Worm (Caenorhabditis elegans) whole organism, dauer: ENCODE data around the gene C06B3.7.

ENCODE experiments used
- unc-62 ChIP-seq: sonication (generic microtip); optimal IDR thresholded peaks from 2 replicates; lab custom pipeline; 2017; ENCODE audit warnings: missing biosample characterization, missing genetic modification reagents, missing genetic modification characterization

C06B3.7 gene

ce11 chrV:13892457-13893375 lies 16.8 kb upstream of the C06B3.7 start, which contains the start of gene sptl-3:
TSS of gene sptl-3 (plus strand) at chrV:13893325.
- TF ChIP-seq unc-62 (GFP tag; lab: Kevin White, UChicago), result no peak

DNA sequence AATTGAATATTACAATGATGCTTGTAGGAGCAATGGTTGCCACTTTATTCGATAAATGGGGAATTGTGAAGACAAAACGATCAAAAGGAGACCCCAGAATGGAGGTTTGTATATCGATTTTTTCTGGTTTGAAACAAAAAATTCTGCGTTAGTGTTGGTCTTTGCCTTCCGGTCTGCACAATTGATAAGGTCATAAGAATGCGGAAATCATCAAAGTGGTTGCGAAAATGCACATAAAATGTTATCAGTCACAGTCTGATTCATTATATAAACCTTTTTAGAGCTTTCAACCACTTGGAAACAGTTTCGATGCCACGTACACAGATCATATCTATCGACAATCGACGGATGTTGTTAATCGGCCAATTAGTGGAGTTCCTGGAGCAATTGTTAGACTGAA lies 15.9 kb upstream of the C06B3.7 start:
- TF ChIP-seq unc-62 (GFP tag; lab: Kevin White, UChicago), result no peak

- no peak for TF ChIP-seq unc-62 (GFP tag; lab: Kevin White, UChicago)
These were observed 11.1 kb upstream of the C06B3.7 start, which contains the start of gene cyp-35C1 for ce11 chrV:13898356-13898755. TSS of gene cyp-35C1 (minus strand) at chrV:13898487.

- no peak for TF ChIP-seq unc-62 (GFP tag; lab: Kevin White, UChicago)
These were observed 10.3 kb upstream of the C06B3.7 start, which contains the start of gene oac-3 for ce11 chrV:13899213-13899612. TSS of gene oac-3 (plus strand) at chrV:13899513.

DNA sequence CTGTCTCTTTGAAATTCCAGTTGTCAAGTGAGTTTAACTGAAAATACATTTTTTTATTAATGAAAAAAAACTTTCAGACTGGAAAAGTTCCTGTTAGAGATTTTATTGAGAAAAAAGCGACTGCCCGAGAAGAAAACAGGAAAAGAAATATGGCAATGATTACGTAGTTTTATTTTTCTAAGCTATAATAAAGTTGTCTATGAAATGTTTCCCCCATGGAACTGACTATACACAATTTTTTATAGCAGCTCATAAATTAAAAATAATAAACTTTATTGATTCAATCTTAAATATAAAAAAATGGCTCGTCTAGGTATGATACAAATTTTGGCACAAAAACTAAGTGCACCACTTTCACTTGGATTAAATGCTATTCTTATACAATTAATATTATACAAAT lies 7.0 kb upstream of the C06B3.7 start, which contains the start of gene C06B3.1:
TSS of gene C06B3.1 (plus strand) at position 301 of the 400 bp plus-strand sequence.
- TF ChIP-seq unc-62 (GFP tag; lab: Kevin White, UChicago), result no peak

ce11 chrV:13904446-13904845 lies 5.0 kb upstream of the C06B3.7 start, which contains the start of gene stdh-3:
TSS of gene stdh-3 (plus strand) at chrV:13904611.
- TF ChIP-seq unc-62 (GFP tag; lab: Kevin White, UChicago), result no peak

- no peak for TF ChIP-seq unc-62 (GFP tag; lab: Kevin White, UChicago)
These were observed 3.3 kb upstream of the C06B3.7 start, which contains the start of gene stdh-1 for ce11 chrV:13906166-13906565. TSS of gene stdh-1 (plus strand) at chrV:13906492.

DNA sequence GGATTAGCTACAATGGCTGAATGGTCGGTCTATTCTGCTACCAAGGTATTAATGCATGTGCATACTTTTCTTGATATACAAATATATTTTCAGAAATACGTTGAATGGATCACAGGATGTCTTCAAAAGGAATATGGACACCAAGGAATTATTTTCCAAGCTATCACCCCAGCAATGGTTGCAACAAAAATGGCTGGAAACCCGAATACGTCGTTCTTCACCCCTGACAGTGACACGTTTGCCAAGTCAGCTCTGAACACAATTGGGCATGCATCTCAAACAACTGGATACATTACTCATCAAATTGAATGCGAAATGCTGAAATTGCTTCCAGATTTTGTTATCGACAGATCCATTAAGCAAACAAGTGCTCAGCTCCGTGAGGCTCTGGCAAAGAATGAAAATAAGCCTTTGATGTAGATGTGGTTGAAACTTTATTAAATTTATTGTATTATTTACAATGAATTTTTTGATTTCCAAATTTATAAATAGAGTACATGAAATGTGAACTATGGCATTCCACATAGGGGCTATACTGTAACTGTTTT lies 1.9 kb upstream of the C06B3.7 start:
- TF ChIP-seq unc-62 (GFP tag; lab: Kevin White, UChicago), result no peak

DNA sequence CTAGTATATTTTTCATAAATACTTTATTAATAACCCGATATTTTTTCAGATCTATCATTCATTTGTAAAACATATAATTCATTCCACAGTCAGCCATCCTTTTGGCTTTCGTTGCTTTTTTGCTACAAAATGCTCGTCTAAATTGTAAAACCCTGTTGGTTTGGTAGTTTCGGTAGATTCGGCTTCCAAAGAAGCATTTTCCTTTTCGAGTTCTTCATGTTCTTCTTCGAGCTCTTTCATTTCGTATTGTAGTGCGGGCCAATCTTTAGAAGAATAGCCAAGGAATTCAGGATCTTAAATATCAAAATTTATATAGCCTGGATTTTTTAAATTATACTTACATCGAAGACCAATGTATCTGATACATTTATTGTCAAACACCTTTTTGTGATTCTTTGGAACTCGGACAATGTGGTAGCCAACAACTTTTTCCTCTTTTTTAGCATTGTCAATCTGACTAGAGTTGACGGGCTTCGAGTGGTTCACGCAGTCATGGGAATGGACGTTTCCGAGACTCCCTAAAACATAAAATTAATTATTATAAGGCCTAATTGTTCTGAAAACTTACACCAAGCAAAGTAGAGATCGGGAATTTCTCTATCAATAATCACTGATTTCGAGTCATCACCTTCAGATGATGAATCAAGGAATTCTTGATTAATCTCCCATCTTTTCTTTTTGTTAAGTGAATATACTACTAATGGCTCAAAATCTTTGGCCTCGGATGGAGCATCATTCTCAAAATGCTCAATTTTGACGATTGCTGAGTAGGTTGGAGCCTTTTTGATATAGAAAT lies 1.2 kb upstream of the C06B3.7 start:
- TF ChIP-seq unc-62 (GFP tag; lab: Kevin White, UChicago), result no peak

DNA sequence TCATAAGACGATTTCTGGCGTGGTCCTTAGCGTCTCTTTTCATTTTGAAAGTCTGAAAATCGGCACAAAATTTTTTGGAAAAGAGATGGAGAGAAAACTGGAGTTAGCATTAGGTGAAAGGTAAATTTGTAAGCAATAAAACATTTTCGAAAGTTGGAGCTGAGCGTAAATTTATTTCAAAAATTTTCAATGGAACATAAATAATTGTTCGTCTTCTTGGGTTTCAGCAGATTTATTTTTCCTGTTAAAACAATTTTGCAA lies 640 bp upstream of the C06B3.7 start, which contains the start of gene C06B3.6:
TSS of gene C06B3.6 (minus strand) at position 52 of the 261 bp plus-strand sequence.
- TF ChIP-seq unc-62 (GFP tag; lab: Kevin White, UChicago), result no peak

ce11 chrV:13915390-13915789 lies 5.9 kb downstream of the C06B3.7 start, which contains the start of gene gcy-32:
TSS of gene gcy-32 (minus strand) at chrV:13915490.
- TF ChIP-seq unc-62 (GFP tag; lab: Kevin White, UChicago), result no peak

DNA sequence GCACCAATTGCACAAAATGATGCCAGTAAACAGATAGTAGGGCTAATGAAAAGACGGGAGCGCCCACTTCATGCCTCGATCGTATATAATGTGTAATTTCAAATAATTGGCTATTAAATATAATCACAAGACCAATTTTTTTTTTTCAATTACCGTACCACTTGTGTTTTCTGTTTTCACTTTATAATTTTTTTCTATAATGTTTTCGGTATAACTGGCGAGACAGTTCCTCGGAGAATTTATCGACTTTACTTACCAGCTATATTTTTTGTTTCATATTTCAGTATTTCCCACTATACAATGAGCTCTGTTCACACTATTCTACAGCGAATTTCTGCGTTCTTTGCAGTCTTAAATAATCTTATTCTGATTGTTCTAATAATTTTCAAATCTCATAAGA lies 6.7 kb downstream of the C06B3.7 start, which contains the start of gene str-252:
TSS of gene str-252 (plus strand) at position 301 of the 400 bp plus-strand sequence.
- TF ChIP-seq unc-62 (GFP tag; lab: Kevin White, UChicago), result no peak

DNA sequence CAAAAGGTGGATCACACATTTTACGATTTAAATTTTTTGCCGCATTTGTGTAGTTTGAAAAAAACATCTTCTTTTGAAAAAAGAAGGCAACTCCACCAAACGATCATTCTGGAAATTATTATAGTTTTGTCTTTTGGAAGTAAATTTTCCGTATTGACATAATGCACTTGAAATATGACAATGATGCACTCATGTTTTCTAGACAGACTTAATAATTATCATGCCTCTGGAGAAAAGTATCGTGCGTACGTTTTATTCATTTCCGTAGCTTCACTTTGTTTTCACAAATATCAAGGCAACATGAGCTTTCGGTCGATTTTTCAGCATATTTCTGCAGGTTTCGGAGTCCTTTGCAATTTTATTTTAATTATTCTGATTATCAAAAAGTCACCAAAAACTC lies 8.9 kb downstream of the C06B3.7 start, which contains the start of gene str-250:
TSS of gene str-250 (plus strand) at position 301 of the 400 bp plus-strand sequence.
- no peak for TF ChIP-seq unc-62 (GFP tag; lab: Kevin White, UChicago)

DNA sequence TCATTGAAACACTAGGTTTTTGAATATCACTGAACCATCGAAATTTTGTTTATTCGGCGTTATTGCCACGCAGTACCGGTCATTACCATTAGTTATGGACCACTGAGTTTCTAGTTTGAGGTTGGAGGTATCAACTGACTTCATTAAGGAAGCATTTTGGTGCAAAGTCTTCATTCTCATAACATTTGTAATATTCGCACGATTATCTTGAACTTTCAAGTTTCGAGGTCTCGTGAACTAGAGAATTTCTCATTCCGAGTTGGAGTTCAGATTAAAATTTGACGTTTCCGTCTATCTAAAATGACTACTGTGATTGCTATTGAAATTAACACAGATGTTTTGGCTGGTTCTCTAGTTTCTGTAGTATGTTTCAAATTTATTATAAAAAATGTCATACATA lies 11.2 kb downstream of the C06B3.7 start, which contains the start of gene srx-42:
TSS of gene srx-42 (plus strand) at position 301 of the 400 bp plus-strand sequence.
- TF ChIP-seq unc-62 (GFP tag; lab: Kevin White, UChicago), result no peak

- no peak for TF ChIP-seq unc-62 (GFP tag; lab: Kevin White, UChicago)
These were observed 14.4 kb downstream of the C06B3.7 start, which contains the start of gene srxa-11 for ce11 chrV:13923851-13924250. TSS of gene srxa-11 (plus strand) at chrV:13924151.
